Worm (Caenorhabditis elegans): ENCODE data around the gene set-23.

The set-23 gene

ce11 chrIV:1601357-1601756 lies at the start of gene set-23:
TSS of gene set-23 (plus strand) at chrIV:1601657.
- TF ChIP-seq dox-1 (GFP tag; IDR thresholded peaks at IDR 0.05), result no peak
- TF ChIP-seq let-526 (GFP tag; IDR thresholded peaks at IDR 0.05), result no peak
- TF ChIP-seq pha-4 (tag; optimal IDR thresholded peaks at IDR 0.05), result no peak
- TF ChIP-seq nhr-179 (tag; optimal IDR thresholded peaks at IDR 0.05), result no peak
- TF ChIP-seq hmg-1.2 (GFP tag; IDR thresholded peaks at IDR 0.05), result no peak
- no peak for TF ChIP-seq fkh-3 (tag; optimal IDR thresholded peaks at IDR 0.05)
- no peak for TF ChIP-seq hlh-26 (GFP tag; conservative IDR thresholded peaks at IDR 0.05)
- TF ChIP-seq pbrm-1 (GFP tag; IDR thresholded peaks at IDR 0.05), result no peak
- no peak for TF ChIP-seq gei-17 (GFP tag; optimal IDR thresholded peaks at IDR 0.05)
- no peak for TF ChIP-seq attf-5 (GFP tag; optimal IDR thresholded peaks at IDR 0.05)
- TF ChIP-seq hlh-12 (tag; optimal IDR thresholded peaks at IDR 0.05), result no peak
- no peak for TF ChIP-seq mxl-1 (tag; optimal IDR thresholded peaks at IDR 0.05)
- TF ChIP-seq ztf-6 (GFP tag; IDR thresholded peaks at IDR 0.05), result no peak
- TF ChIP-seq sptf-2 (GFP tag; optimal IDR thresholded peaks at IDR 0.05), result no peak
- TF ChIP-seq ztf-25 (GFP tag; IDR thresholded peaks at IDR 0.05), result no peak
- TF ChIP-seq lsl-1 (GFP tag; optimal IDR thresholded peaks at IDR 0.05), result no peak
- TF ChIP-seq Y53G8AR.9 (GFP tag; conservative IDR thresholded peaks at IDR 0.05), result no peak
- TF ChIP-seq F33H1.4 (GFP tag; IDR thresholded peaks at IDR 0.05), result no peak

ce11 chrIV:1553195-1553918 lies 48.1 kb upstream of the set-23 start, which contains the start of gene C34H4.2:
TSS of gene C34H4.2 (plus strand) at chrIV:1553752.
- TF ChIP-seq nhr-80 (tag; optimal IDR thresholded peaks at IDR 0.05), result peak; percentile 46
- TF ChIP-seq madf-10 (tag; optimal IDR thresholded peaks at IDR 0.05), result no peak

DNA sequence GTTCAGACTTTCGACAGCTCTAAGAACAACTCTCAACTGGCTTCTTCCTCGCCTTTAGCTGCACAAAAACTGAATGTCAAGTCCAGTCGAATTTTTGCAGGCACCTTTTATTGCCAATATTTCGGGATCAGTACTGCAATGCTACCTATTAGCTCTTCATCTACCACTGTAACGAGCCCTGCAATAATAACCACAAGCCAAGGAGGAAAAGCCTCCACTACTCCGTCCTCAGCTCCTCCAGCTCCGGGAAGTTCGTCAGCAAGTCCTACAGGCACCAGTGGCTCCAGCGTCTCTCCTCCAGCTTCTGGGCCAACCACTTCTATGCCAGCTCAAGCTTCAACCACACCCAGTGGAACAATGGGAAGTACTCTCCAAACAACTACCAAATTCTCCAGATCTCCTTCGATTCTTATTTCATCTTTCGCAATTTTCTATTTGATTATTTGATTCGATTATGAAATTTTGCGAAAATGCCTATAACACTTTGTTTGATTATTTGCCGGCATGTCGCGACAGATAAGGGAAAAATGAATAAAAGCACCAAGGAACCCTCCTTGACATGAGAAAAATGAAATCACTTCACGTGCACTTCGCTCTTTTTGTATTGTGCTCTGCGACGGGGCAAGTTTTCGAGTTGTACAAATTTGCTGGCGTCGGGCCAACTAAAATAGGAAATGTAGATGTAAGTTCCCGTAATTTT lies 46.3 kb upstream of the set-23 start, which contains the start of gene C34H4.1:
Gene C34H4.1 (plus strand): TSS at position 559 of the 700 bp plus-strand sequence.
- TF ChIP-seq ceh-58 (GFP tag; IDR thresholded peaks at IDR 0.05) (no peak), nhr-80 (tag; optimal IDR thresholded peaks at IDR 0.05) (peak; percentile 33), F23B12.7 (tag; optimal IDR thresholded peaks at IDR 0.05; ENCODE audit: insufficient read depth) (no peak), tbx-9 (tag; optimal IDR thresholded peaks at IDR 0.05; ENCODE audit: borderline replicate concordance) (no peak), ztf-18 (tag; optimal IDR thresholded peaks at IDR 0.05) (no peak), F55B11.4 (tag; optimal IDR thresholded peaks at IDR 0.05; ENCODE audit: borderline replicate concordance, insufficient read depth) (no peak), B0035.1 (tag; optimal IDR thresholded peaks at IDR 0.05) (no peak), cebp-1 (GFP tag; IDR thresholded peaks at IDR 0.05) (peak; percentile 60; the same call in 1 of the 2 replicates), cebp-1 (tag; optimal IDR thresholded peaks at IDR 0.05) (peak; percentile 75), lag-1 (GFP tag; IDR thresholded peaks at IDR 0.05) (no peak), mxl-1 (tag; optimal IDR thresholded peaks at IDR 0.05) (no peak), hmg-1.2 (GFP tag; IDR thresholded peaks at IDR 0.05) (no peak), nhr-27 (tag; optimal IDR thresholded peaks at IDR 0.05) (no peak), nhr-179 (tag; optimal IDR thresholded peaks at IDR 0.05) (no peak), F49E8.2 (tag; optimal IDR thresholded peaks at IDR 0.05; ENCODE audit: insufficient read depth) (no peak), him-1 (tag; optimal IDR thresholded peaks at IDR 0.05) (no peak), ceh-91 (GFP tag; IDR thresholded peaks at IDR 0.05) (no peak), K11D2.4 (GFP tag; IDR thresholded peaks at IDR 0.05) (no peak), zfh-2 (GFP tag; conservative IDR thresholded peaks at IDR 0.05) (0 out of 2 replicates have a peak, but pooled peaks have one; percentile 37), sdz-38 (tag; optimal IDR thresholded peaks at IDR 0.05) (no peak), ets-4 (GFP tag; optimal IDR thresholded peaks at IDR 0.05) (no peak), pbrm-1 (GFP tag; IDR thresholded peaks at IDR 0.05) (no peak), unc-130 (GFP tag; optimal IDR thresholded peaks at IDR 0.05) (no peak), nhr-120 (GFP tag; IDR thresholded peaks at IDR 0.05) (no peak), aptf-3 (GFP tag; IDR thresholded peaks at IDR 0.05) (no peak)

Data from whole organism, young adult.